Worm (Caenorhabditis elegans) whole organism, mixed stage, embryonic: ENCODE data around the gene perm-4.

ENCODE experiments used
- M03D4.4 ChIP-seq: sonication (generic microtip); optimal IDR thresholded peaks from 2 replicates; lab custom pipeline; 2017; ENCODE audit warnings: mild to moderate bottlenecking, missing genetic modification characterization, missing compliant biosample characterization
- blmp-1 ChIP-seq: fragments of 150-350 bp; optimal IDR thresholded peaks from 2 replicates; lab custom pipeline; 2014; ENCODE audit warnings: missing biosample characterization, missing genetic modification characterization
- ceh-39 ChIP-seq: fragments of 150-350 bp; optimal IDR thresholded peaks from 2 replicates; lab custom pipeline; 2014; ENCODE audit warnings: missing biosample characterization, missing genetic modification characterization
- ceh-83 ChIP-seq: fragments of 200-800 bp; sonication (Bioruptor generic); optimal IDR thresholded peaks from 2 replicates; lab custom pipeline; 2018; ENCODE audit warnings: mild to moderate bottlenecking, missing genetic modification characterization, missing compliant biosample characterization
- drap-1 ChIP-seq: fragments of 200-800 bp; sonication (Bioruptor generic); optimal IDR thresholded peaks from 3 replicates; lab custom pipeline; 2018; ENCODE audit warnings: mild to moderate bottlenecking, missing genetic modification characterization, missing compliant biosample characterization
- elt-1 ChIP-seq: sonication (generic microtip); optimal IDR thresholded peaks from 2 replicates; lab custom pipeline; 2017; ENCODE audit warnings: missing genetic modification characterization, mild to moderate bottlenecking, missing compliant biosample characterization, antibody characterized with exemption, moderate library complexity, borderline replicate concordance; ENCODE audit not compliant: insufficient read depth
- elt-3 ChIP-seq: fragments of 150-350 bp; optimal IDR thresholded peaks from 2 replicates; lab custom pipeline; 2014; ENCODE audit warnings: missing biosample characterization, missing genetic modification characterization
- flh-1 ChIP-seq: fragments of 200-800 bp; sonication (Bioruptor generic); optimal IDR thresholded peaks from 2 replicates; lab custom pipeline; 2018; ENCODE audit warnings: mild to moderate bottlenecking, missing genetic modification characterization, moderate library complexity, missing compliant biosample characterization
- hlh-1 ChIP-seq: fragments of 150-350 bp; optimal IDR thresholded peaks from 2 replicates; lab custom pipeline; 2014; ENCODE audit warnings: missing biosample characterization, missing genetic modification reagents, missing genetic modification characterization
- lin-13 ChIP-seq: fragments of 150-350 bp; optimal IDR thresholded peaks from 2 replicates; lab custom pipeline; 2014; ENCODE audit warnings: missing biosample characterization, missing genetic modification characterization
- lin-32 ChIP-seq: fragments of 200-800 bp; sonication (Bioruptor generic); optimal IDR thresholded peaks from 2 replicates; lab custom pipeline; 2018; ENCODE audit warnings: mild to moderate bottlenecking, missing genetic modification characterization, missing compliant biosample characterization
- lsy-2 ChIP-seq: fragments of 150-350 bp; optimal IDR thresholded peaks from 2 replicates; lab custom pipeline; 2014; ENCODE audit warnings: missing biosample characterization, missing genetic modification characterization
- mep-1 ChIP-seq: fragments of 150-350 bp; optimal IDR thresholded peaks from 2 replicates; lab custom pipeline; 2017; ENCODE audit warnings: missing biosample characterization, missing genetic modification reagents, missing genetic modification characterization, inconsistent platforms
- mls-2 ChIP-seq: sonication (generic microtip); optimal IDR thresholded peaks from 2 replicates; lab custom pipeline; 2016; ENCODE audit warnings: mild to moderate bottlenecking, missing genetic modification characterization, moderate library complexity, missing compliant biosample characterization
- nhr-12 ChIP-seq: fragments of 150-350 bp; optimal IDR thresholded peaks from 2 replicates; lab custom pipeline; 2014; ENCODE audit warnings: missing biosample characterization, missing genetic modification characterization
- nhr-2 ChIP-seq: fragments of 150-350 bp; optimal IDR thresholded peaks from 2 replicates; lab custom pipeline; 2014; ENCODE audit warnings: missing biosample characterization, missing genetic modification characterization
- nhr-237 ChIP-seq: fragments of 150-350 bp; optimal IDR thresholded peaks from 2 replicates; lab custom pipeline; 2014; ENCODE audit warnings: missing biosample characterization, missing genetic modification characterization
- nhr-28 ChIP-seq: fragments of 150-350 bp; optimal IDR thresholded peaks from 2 replicates; lab custom pipeline; 2014; ENCODE audit warnings: missing biosample characterization, missing genetic modification characterization
- nhr-76 ChIP-seq: sonication (generic microtip); optimal IDR thresholded peaks from 2 replicates; lab custom pipeline; 2017; ENCODE audit warnings: missing biosample characterization, missing genetic modification characterization
- pha-4 ChIP-seq: fragments of 150-350 bp; optimal IDR thresholded peaks from 2 replicates; lab custom pipeline; 2018; ENCODE audit warnings: missing biosample characterization, missing genetic modification reagents, missing genetic modification characterization
- snpc-4 ChIP-seq: fragments of 150-350 bp; optimal IDR thresholded peaks from 2 replicates; lab custom pipeline; 2014; ENCODE audit warnings: missing biosample characterization, missing genetic modification characterization
- sptf-1 ChIP-seq: sonication (generic microtip); optimal IDR thresholded peaks from 2 replicates; lab custom pipeline; 2017; ENCODE audit warnings: mild to moderate bottlenecking, missing genetic modification characterization, moderate library complexity, missing compliant biosample characterization
- tbx-8 ChIP-seq: fragments of 200-800 bp; sonication (Bioruptor generic); optimal IDR thresholded peaks from 2 replicates; lab custom pipeline; 2018; ENCODE audit warnings: mild to moderate bottlenecking, missing genetic modification characterization, moderate library complexity, missing compliant biosample characterization
- unc-120 ChIP-seq: sonication (generic microtip); optimal IDR thresholded peaks from 2 replicates; lab custom pipeline; 2017; ENCODE audit warnings: missing genetic modification characterization, missing compliant biosample characterization; ENCODE audit not compliant: poor library complexity, severe bottlenecking
- unc-62 ChIP-seq: fragments of 150-350 bp; optimal IDR thresholded peaks from 2 replicates; lab custom pipeline; 2014; ENCODE audit warnings: missing biosample characterization, missing genetic modification reagents, missing genetic modification characterization
- ztf-11 ChIP-seq: fragments of 150-350 bp; optimal IDR thresholded peaks from 2 replicates; lab custom pipeline; 2014; ENCODE audit warnings: missing biosample characterization, missing genetic modification characterization

perm-4 gene

DNA sequence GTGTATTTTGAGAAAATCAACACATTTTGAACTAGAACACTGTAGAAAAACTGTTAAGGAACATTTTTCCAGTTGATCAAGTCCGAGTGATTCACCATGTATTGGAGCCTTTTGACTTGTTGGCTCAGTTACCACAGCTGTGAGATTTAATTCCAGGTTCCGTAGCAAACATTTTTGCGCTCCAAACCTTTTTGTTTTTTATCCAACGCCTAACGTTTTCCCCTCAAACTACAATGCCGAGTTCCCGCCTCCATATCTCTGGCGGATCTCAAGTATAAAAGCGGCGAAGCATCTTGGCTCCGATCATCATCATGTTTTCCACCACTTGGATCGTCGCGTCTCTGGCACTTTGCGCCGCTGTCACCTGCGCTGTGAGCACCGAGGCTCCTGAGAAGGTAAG, 1.6 kb upstream of the perm-4 start, which contains the start of gene perm-2:
Gene perm-2, plus strand, starts transcription at position 301 of the 400 bp plus-strand sequence.
- TF ChIP-seq flh-1 (GFP tag; lab: Kevin White, UChicago) = no peak
- TF ChIP-seq elt-1 (tag; lab: Kevin White, UChicago) = no peak
- no peak for TF ChIP-seq nhr-28 (tag; lab: Kevin White, UChicago)
- TF ChIP-seq mls-2 = no peak
- TF ChIP-seq pha-4 (tag; lab: Kevin White, UChicago) = no peak
- TF ChIP-seq ceh-83 (GFP tag; lab: Kevin White, UChicago) = no peak
- no peak for TF ChIP-seq nhr-2

ce11 chrIV:1123357-1123756, 1.6 kb downstream of the perm-4 start:
- TF ChIP-seq elt-1 (tag; lab: Kevin White, UChicago) (no peak), nhr-2 (no peak), mep-1 (no peak), unc-62 (GFP tag; lab: Kevin White, UChicago) (no peak), unc-120 (tag; lab: Kevin White, UChicago) (no peak), pha-4 (tag; lab: Kevin White, UChicago) (no peak), lin-32 (GFP tag; lab: Kevin White, UChicago) (no peak), nhr-12 (tag; lab: Kevin White, UChicago) (no peak), nhr-76 (tag; lab: Kevin White, UChicago) (no peak)
- TF ChIP-seq, all 35 proteins: peak for 0

DNA sequence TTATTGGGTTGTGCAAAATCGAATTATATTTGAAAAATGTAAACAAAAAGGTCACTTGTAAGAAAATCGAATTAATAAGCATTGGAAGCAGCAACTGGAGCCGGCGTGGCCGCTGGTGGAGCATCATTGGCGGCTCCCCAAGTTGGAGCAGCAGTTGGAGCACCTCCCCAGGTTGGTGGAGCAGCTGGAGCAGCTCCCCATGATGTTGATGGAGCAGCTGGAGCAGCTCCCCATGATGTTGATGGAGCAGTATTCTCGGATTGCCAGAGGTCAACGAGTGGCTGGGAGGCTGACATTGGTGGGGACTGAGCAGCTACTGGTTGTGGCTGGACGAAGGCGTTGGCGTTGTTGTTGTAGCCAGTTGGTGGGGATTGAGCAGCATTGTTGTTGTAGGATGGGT, 3.4 kb downstream of the perm-4 start:
- TF ChIP-seq lin-13 (no peak), nhr-12 (tag; lab: Kevin White, UChicago) (no peak), mep-1 (no peak), lsy-2 (tag; lab: Kevin White, UChicago) (no peak), nhr-237 (tag; lab: Kevin White, UChicago) (no peak), snpc-4 (tag; lab: Kevin White, UChicago) (no peak), nhr-76 (tag; lab: Kevin White, UChicago) (no peak), elt-1 (tag; lab: Kevin White, UChicago) (no peak), drap-1 (no peak), ceh-39 (tag; lab: Kevin White, UChicago) (no peak)
- TF ChIP-seq, all 35 proteins: peak for 0

- TF ChIP-seq snpc-4 (tag; lab: Kevin White, UChicago) = no peak
- no peak for TF ChIP-seq M03D4.4 (tag; lab: Kevin White, UChicago)
- no peak for TF ChIP-seq flh-1 (GFP tag; lab: Kevin White, UChicago)
- TF ChIP-seq hlh-1 (tag; lab: Kevin White, UChicago) = no peak
- TF ChIP-seq tbx-8 (GFP tag; lab: Kevin White, UChicago) = no peak
- TF ChIP-seq blmp-1 (tag; lab: Kevin White, UChicago) = no peak
- TF ChIP-seq mls-2 = no peak
- no peak for TF ChIP-seq lin-13
- no peak for TF ChIP-seq unc-120 (tag; lab: Kevin White, UChicago)
- TF ChIP-seq drap-1 = no peak
- no peak for TF ChIP-seq mep-1
- TF ChIP-seq unc-62 (GFP tag; lab: Kevin White, UChicago) = no peak
Observed at ce11 chrIV:1120865-1121264, 4.0 kb downstream of the perm-4 start.

DNA sequence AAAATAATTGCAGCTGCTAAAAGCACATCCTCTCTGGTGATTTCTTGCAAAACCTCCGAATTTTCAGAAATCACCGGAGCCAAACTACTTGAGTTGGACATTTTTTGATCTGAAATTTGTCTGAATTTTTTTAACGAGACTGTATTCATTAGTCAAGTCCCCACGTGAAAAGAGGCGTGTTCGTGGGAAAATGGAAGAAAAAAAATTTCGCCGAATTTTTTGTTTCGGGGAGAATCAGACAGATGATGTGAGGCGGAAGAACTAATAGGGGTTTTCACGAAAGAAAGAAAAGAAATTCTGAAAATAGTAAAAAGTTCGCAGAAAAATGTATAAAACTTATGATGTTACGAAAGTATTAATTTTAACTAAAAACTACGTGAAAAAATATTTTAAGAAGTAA, 6.3 kb downstream of the perm-4 start, which contains the start of gene srx-13:
Gene srx-13, minus strand, starts transcription at position 101 of the 400 bp plus-strand sequence.
- TF ChIP-seq blmp-1 (tag; lab: Kevin White, UChicago) = no peak
- no peak for TF ChIP-seq M03D4.4 (tag; lab: Kevin White, UChicago)
- no peak for TF ChIP-seq pha-4 (tag; lab: Kevin White, UChicago)
- no peak for TF ChIP-seq unc-62 (GFP tag; lab: Kevin White, UChicago)
- no peak for TF ChIP-seq nhr-76 (tag; lab: Kevin White, UChicago)
- no peak for TF ChIP-seq unc-120 (tag; lab: Kevin White, UChicago)
- no peak for TF ChIP-seq snpc-4 (tag; lab: Kevin White, UChicago)
- TF ChIP-seq mls-2 = no peak
- TF ChIP-seq ceh-83 (GFP tag; lab: Kevin White, UChicago) = no peak
- TF ChIP-seq ceh-39 (tag; lab: Kevin White, UChicago) = no peak
- no peak for TF ChIP-seq mep-1

DNA sequence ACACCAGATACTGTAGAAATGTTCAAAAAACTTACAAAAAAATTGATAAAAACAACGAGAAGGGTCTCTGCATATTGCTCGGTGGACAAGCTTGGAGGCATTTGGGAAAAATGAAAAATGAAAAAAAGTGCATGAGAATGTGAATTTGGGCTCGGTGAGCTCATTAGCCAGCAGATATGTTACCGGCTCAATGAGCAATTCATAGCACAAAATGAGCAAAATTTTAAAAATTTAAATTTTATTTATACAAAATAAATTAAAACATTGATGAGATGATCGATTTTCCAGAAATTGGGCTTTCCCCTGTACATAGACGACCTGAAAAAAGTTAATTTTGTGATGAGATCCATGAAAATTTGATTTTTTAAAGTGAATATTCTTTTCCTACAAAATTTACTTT, 11.3 kb downstream of the perm-4 start, which contains the start of gene srx-14:
Gene srx-14, minus strand, starts transcription at position 101 of the 400 bp plus-strand sequence.
- no peak for TF ChIP-seq nhr-237 (tag; lab: Kevin White, UChicago)
- TF ChIP-seq snpc-4 (tag; lab: Kevin White, UChicago) = no peak
- no peak for TF ChIP-seq elt-3 (tag; lab: Kevin White, UChicago)
- TF ChIP-seq sptf-1 (tag; lab: Kevin White, UChicago) = no peak
- no peak for TF ChIP-seq M03D4.4 (tag; lab: Kevin White, UChicago)
- no peak for TF ChIP-seq ztf-11 (tag; lab: Kevin White, UChicago)
- no peak for TF ChIP-seq mls-2
